Worm (Caenorhabditis elegans) whole organism, L4/young adult: ENCODE measurements around the gene clec-186.

ENCODE experiments used
- W03F9.2 ChIP-seq: fragments of 150-350 bp; optimal IDR thresholded peaks from 2 replicates; lab custom pipeline; 2014; ENCODE audit warnings: missing biosample characterization, missing genetic modification characterization
- dao-5 ChIP-seq: sonication (generic microtip); optimal IDR thresholded peaks from 2 replicates; lab custom pipeline; 2016; ENCODE audit warnings: missing genotype, missing genetic modification characterization, moderate library complexity, missing compliant biosample characterization
- him-1 ChIP-seq: sonication (generic microtip); optimal IDR thresholded peaks from 2 replicates; lab custom pipeline; 2016; ENCODE audit warnings: missing genotype, missing genetic modification reagents, missing genetic modification characterization, missing compliant biosample characterization

ce11 chrIV:12897146-12897545 is 31.2 kb downstream of the clec-186 start:
- TF ChIP-seq dao-5 (tag; lab: Kevin White, UChicago), result no peak
- TF ChIP-seq him-1 (tag; lab: Kevin White, UChicago), result no peak
- no peak for TF ChIP-seq W03F9.2 (tag; lab: Kevin White, UChicago)
